Worm (Caenorhabditis elegans) whole organism, L4 larva: Measurements from ENCODE around the gene wip-1.
"Not testable (repeated sequence)": the region's sequence is repeated elsewhere in the genome, so short reads cannot be mapped to it uniquely, and the experiment has no call there.

Experiments used
- F37D6.2 ChIP-seq: sonication (generic microtip); optimal IDR thresholded peaks from 2 replicates; lab custom pipeline; 2016; ENCODE audit warnings: mild to moderate bottlenecking, missing genetic modification characterization, missing compliant biosample characterization
- F49E8.2 ChIP-seq: sonication (generic microtip); optimal IDR thresholded peaks from 2 replicates; lab custom pipeline; 2016; ENCODE audit warnings: missing compliant biosample characterization, mild to moderate bottlenecking, missing genetic modification characterization, borderline replicate concordance
- T20F7.1 ChIP-seq: fragments of 200-800 bp; sonication (Bioruptor generic); optimal IDR thresholded peaks from 2 replicates; lab custom pipeline; 2018; ENCODE audit warnings: mild to moderate bottlenecking, missing genetic modification characterization, missing compliant biosample characterization
- Y48G9A.11 ChIP-seq: fragments of 200-800 bp; sonication (Bioruptor generic); IDR thresholded peaks from 2 replicates; pipeline ENCODE4 v1.3.6; 2022; ENCODE audit warnings: missing genetic modification reagents, missing genetic modification characterization, missing compliant biosample characterization
- ZK546.5 ChIP-seq, 2 experiments: sonication (generic microtip); optimal IDR thresholded peaks; 2 replicates each; lab custom pipeline; 2017; ENCODE audit warnings: missing biosample characterization in 2 of 2, missing genetic modification characterization in 2 of 2
- daf-16 ChIP-seq, 3 experiments: sonication (generic microtip); optimal IDR thresholded peaks; 2 replicates each; lab custom pipeline; 2016 to 2017; ENCODE audit warnings: missing genetic modification characterization in 3 of 3, missing genetic modification reagents in 3 of 3, mild to moderate bottlenecking in 2 of 3, missing compliant biosample characterization in 2 of 3, missing biosample characterization in 1 of 3, moderate library complexity in 1 of 3
- daf-19 ChIP-seq: fragments of 200-800 bp; sonication (Bioruptor generic); conservative IDR thresholded peaks from 2 replicates; pipeline ENCODE4 v1.3.6; 2022; ENCODE audit warnings: missing genetic modification characterization, missing compliant biosample characterization
- dpl-1 ChIP-seq: fragments of 150-350 bp; optimal IDR thresholded peaks from 2 replicates; lab custom pipeline; 2014; ENCODE audit warnings: missing biosample characterization, missing genetic modification reagents, missing genetic modification characterization
- fkh-10 ChIP-seq: fragments of 150-350 bp; optimal IDR thresholded peaks from 2 replicates; lab custom pipeline; 2014; ENCODE audit warnings: missing biosample characterization, missing genetic modification reagents, missing genetic modification characterization
- hif-1 ChIP-seq, 2 experiments: sonication (generic microtip); optimal IDR thresholded peaks; 2 replicates each; lab custom pipeline; 2016 to 2017; ENCODE audit warnings: missing compliant biosample characterization in 2 of 2, missing genetic modification characterization in 2 of 2, missing genetic modification reagents in 2 of 2, missing genotype in 2 of 2, mild to moderate bottlenecking in 1 of 2
- hlh-11 ChIP-seq: fragments of 200-800 bp; sonication (Bioruptor generic); optimal IDR thresholded peaks from 2 replicates; lab custom pipeline; 2018; ENCODE audit warnings: mild to moderate bottlenecking, missing genetic modification characterization, missing compliant biosample characterization
- jun-1 ChIP-seq: fragments of 150-350 bp; optimal IDR thresholded peaks from 2 replicates; lab custom pipeline; 2014; ENCODE audit warnings: missing biosample characterization, missing genetic modification reagents, missing genetic modification characterization
- lin-1 ChIP-seq: fragments of 200-800 bp; sonication (Bioruptor generic); IDR thresholded peaks from 2 replicates; pipeline ENCODE4 v1.3.6; 2022; ENCODE audit warnings: missing genetic modification reagents, missing genetic modification characterization, missing compliant biosample characterization
- lin-13 ChIP-seq: fragments of 150-350 bp; optimal IDR thresholded peaks from 2 replicates; lab custom pipeline; 2014; ENCODE audit warnings: missing biosample characterization, missing genetic modification reagents, missing genetic modification characterization
- lin-38 ChIP-seq: fragments of 200-800 bp; sonication (Bioruptor generic); IDR thresholded peaks from 2 replicates; pipeline ENCODE4 v1.3.6; 2022; ENCODE audit warnings: missing genetic modification reagents, missing genetic modification characterization, missing compliant biosample characterization
- lsy-2 ChIP-seq, 2 experiments: fragments of 150-350 bp in 1 of 2; sonication (generic microtip) in 1 of 2; optimal IDR thresholded peaks; 2 replicates each; lab custom pipeline; 2014 to 2017; ENCODE audit warnings: missing biosample characterization in 2 of 2, missing genetic modification characterization in 2 of 2
- mdt-29 ChIP-seq: fragments of 200-800 bp; sonication (Bioruptor generic); IDR thresholded peaks from 2 replicates; pipeline ENCODE4 v1.3.6; 2022; ENCODE audit warnings: missing genetic modification reagents, missing genetic modification characterization, missing compliant biosample characterization
- mep-1 ChIP-seq: fragments of 150-350 bp; sonication (generic microtip); optimal IDR thresholded peaks from 3 replicates; lab custom pipeline; 2014; ENCODE audit warnings: missing biosample characterization, missing genetic modification characterization
- mes-2 ChIP-seq: sonication (generic microtip); optimal IDR thresholded peaks from 2 replicates; lab custom pipeline; 2016; ENCODE audit warnings: missing genotype, mild to moderate bottlenecking, missing genetic modification characterization, missing compliant biosample characterization; ENCODE audit not compliant: poor library complexity, severe bottlenecking
- mxl-3 ChIP-seq: fragments of 200-800 bp; sonication (Bioruptor generic); optimal IDR thresholded peaks from 2 replicates; lab custom pipeline; 2018; ENCODE audit warnings: mild to moderate bottlenecking, missing genetic modification characterization, missing compliant biosample characterization
- nhr-111 ChIP-seq: fragments of 200-800 bp; sonication (Bioruptor generic); optimal IDR thresholded peaks from 2 replicates; lab custom pipeline; 2018; ENCODE audit warnings: mild to moderate bottlenecking, missing genetic modification characterization, missing compliant biosample characterization
- nhr-237 ChIP-seq: sonication (generic microtip); optimal IDR thresholded peaks from 2 replicates; lab custom pipeline; 2017; ENCODE audit warnings: missing biosample characterization, missing genetic modification characterization
- nhr-25 ChIP-seq: sonication (generic microtip); optimal IDR thresholded peaks from 2 replicates; lab custom pipeline; 2017; ENCODE audit warnings: missing genetic modification characterization, mild to moderate bottlenecking, missing compliant biosample characterization, antibody characterized with exemption, moderate library complexity, borderline replicate concordance; ENCODE audit not compliant: insufficient read depth
- nhr-28 ChIP-seq: fragments of 150-350 bp; optimal IDR thresholded peaks from 2 replicates; lab custom pipeline; 2014; ENCODE audit warnings: missing biosample characterization, missing genetic modification characterization
- nhr-42 ChIP-seq: fragments of 200-800 bp; sonication (Bioruptor generic); IDR thresholded peaks from 2 replicates; pipeline ENCODE4 v1.3.6; 2022; ENCODE audit warnings: missing genetic modification characterization, missing compliant biosample characterization
- nhr-6 ChIP-seq: fragments of 150-350 bp; optimal IDR thresholded peaks from 2 replicates; lab custom pipeline; 2014; ENCODE audit warnings: missing biosample characterization, missing genetic modification characterization
- nhr-76 ChIP-seq: fragments of 150-350 bp; optimal IDR thresholded peaks from 2 replicates; lab custom pipeline; 2014; ENCODE audit warnings: missing biosample characterization, missing genetic modification characterization
- tra-1 ChIP-seq: fragments of 200-800 bp; sonication (Bioruptor generic); IDR thresholded peaks from 2 replicates; pipeline ENCODE4 v1.3.6; 2022; ENCODE audit warnings: missing genetic modification reagents, missing genetic modification characterization, missing compliant biosample characterization
- unc-130 ChIP-seq: sonication (generic microtip); optimal IDR thresholded peaks from 2 replicates; lab custom pipeline; 2016; ENCODE audit warnings: missing genetic modification reagents, missing genetic modification characterization, missing compliant biosample characterization
- unc-39 ChIP-seq: sonication (generic microtip); optimal IDR thresholded peaks from 2 replicates; lab custom pipeline; 2017; ENCODE audit warnings: missing biosample characterization, missing genetic modification characterization
- unc-62 ChIP-seq, 3 experiments: fragments of 150-350 bp in 1 of 3; sonication (generic microtip); optimal IDR thresholded peaks in 2 of 3; peaks in 1 of 3; 1 replicate in 1 of 3; 2 replicates in 2 of 3; lab custom pipeline; 2014 to 2017; ENCODE audit warnings: missing biosample characterization in 3 of 3, missing genetic modification characterization in 3 of 3, missing genetic modification reagents in 3 of 3, missing genotype in 1 of 3
- vab-7 ChIP-seq: fragments of 200-800 bp; sonication (Bioruptor generic); IDR thresholded peaks from 2 replicates; pipeline ENCODE4 v1.3.6; 2022; ENCODE audit warnings: missing genetic modification reagents, missing genetic modification characterization, missing compliant biosample characterization

The wip-1 gene

DNA sequence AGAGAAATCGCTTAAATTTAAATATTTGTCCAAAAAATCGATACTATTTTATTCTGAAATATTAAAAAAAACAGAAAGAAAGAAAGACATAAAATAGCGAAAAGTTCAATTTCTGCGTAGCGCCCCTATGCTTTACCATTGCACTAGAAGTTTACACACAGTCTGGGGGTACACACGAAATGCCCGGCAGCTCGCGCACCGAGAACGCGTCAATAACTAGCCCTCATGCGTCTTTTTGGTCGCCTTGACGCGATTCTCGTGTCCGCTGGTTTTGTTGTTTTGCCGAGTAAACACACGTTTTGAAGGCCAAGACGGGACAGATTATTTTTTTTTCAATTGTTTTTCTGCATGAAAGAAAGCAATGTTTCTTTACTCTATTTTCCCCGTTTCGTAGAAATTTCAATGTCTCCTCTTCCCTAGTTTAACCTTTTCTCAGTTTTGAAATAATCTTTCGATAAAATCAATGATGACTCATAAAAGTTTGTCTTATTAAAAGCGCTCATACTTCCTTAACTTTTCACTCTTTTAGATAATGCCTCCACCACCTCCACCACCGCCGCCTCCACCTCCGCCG lies at the start of gene wip-1 (continued):
- TF ChIP-seq jun-1 (tag; lab: Kevin White, UChicago), result peak; percentile 95
- TF ChIP-seq F37D6.2, result peak; percentile 95
- peak; percentile 93 for TF ChIP-seq tra-1
- TF ChIP-seq daf-16 (GFP tag; optimal IDR thresholded peaks at IDR 0.05; lab: Kevin White, UChicago), result peak; percentile 95 to 97
- TF ChIP-seq daf-16 (tag; optimal IDR thresholded peaks at IDR 0.05; lab: Kevin White, UChicago), result peak; percentile 97
- peak; percentile 19 for TF ChIP-seq unc-39 (tag; lab: Kevin White, UChicago)

- not testable (repeated sequence) for TF ChIP-seq nhr-6 (tag; lab: Kevin White, UChicago); tra-1; T20F7.1
- TF ChIP-seq, all 104 proteins: peak for 0; not testable (repeated sequence) for 104
Measured at ce11 chrIII:4980367-4980766, 38.1 kb upstream of the wip-1 start, which contains the start of gene C27F2.6. Gene C27F2.6 (minus strand): TSS chrIII:4980467.

ce11 chrIII:4983961-4984360 lies 34.5 kb upstream of the wip-1 start:
- TF ChIP-seq fkh-10 (GFP tag; lab: Kevin White, UChicago), result no peak
- no peak for TF ChIP-seq mdt-29
- peak in 1 of 2 experiments; percentile 92 for TF ChIP-seq unc-62 (GFP tag; optimal IDR thresholded peaks at IDR 0.05 in 1 of 2; lab: Kevin White, UChicago)
- TF ChIP-seq unc-62 (tag; optimal IDR thresholded peaks at IDR 0.05; lab: Kevin White, UChicago), result no peak
- no peak for TF ChIP-seq mxl-3
- TF ChIP-seq, all 104 proteins: peak for 1

ce11 chrIII:4984444-4985086 lies 33.9 kb upstream of the wip-1 start, which contains the start of gene C27F2.7:
Gene C27F2.7 (minus strand): TSS chrIII:4984494.
- no peak for TF ChIP-seq vab-7 (GFP tag; lab: Robert Waterston, UW)
- no peak for TF ChIP-seq nhr-237
- TF ChIP-seq lin-38, result no peak
- no peak for TF ChIP-seq nhr-111 (GFP tag; lab: Kevin White, UChicago)
- peak; percentile 41 for TF ChIP-seq unc-130 (GFP tag; lab: Kevin White, UChicago)
- peak; percentile 11 for TF ChIP-seq F49E8.2
- TF ChIP-seq mes-2, result no peak
- TF ChIP-seq Y48G9A.11 (GFP tag; lab: Robert Waterston, UW), result peak; percentile 35; the same call in 1 of the 2 replicates
- no peak for TF ChIP-seq nhr-76 (tag; lab: Kevin White, UChicago)
- TF ChIP-seq, all 104 proteins: peak for 3

- TF ChIP-seq ZK546.5 (tag; optimal IDR thresholded peaks at IDR 0.05; lab: Kevin White, UChicago) (no peak), mes-2 (peak; percentile 92), hif-1 (tag; optimal IDR thresholded peaks at IDR 0.05; lab: Kevin White, UChicago) (peak in 1 of 2 experiments; percentile 31), dpl-1 (GFP tag; lab: Kevin White, UChicago) (peak; percentile 82), nhr-42 (GFP tag; lab: Robert Waterston, UW) (no peak), lin-13 (GFP tag; lab: Kevin White, UChicago) (no peak), lsy-2 (tag; optimal IDR thresholded peaks at IDR 0.05; lab: Kevin White, UChicago) (peak in 1 of 2 experiments; percentile 4)
Measured at ce11 chrIII:4986790-4987259, 31.6 kb upstream of the wip-1 start, which contains the start of the genes C27F2.10 and wdr-60. Gene C27F2.10 (minus strand): TSS chrIII:4986898. Gene wdr-60 (plus strand): TSS chrIII:4987209.

ce11 chrIII:4987666-4988065 lies 30.8 kb upstream of the wip-1 start:
- TF ChIP-seq mxl-3, result no peak
- no peak for TF ChIP-seq mep-1 (tag; lab: Kevin White, UChicago)
- TF ChIP-seq hlh-11, result no peak
- no peak for TF ChIP-seq nhr-25
- TF ChIP-seq daf-19 (GFP tag; lab: Robert Waterston, UW), result no peak
- TF ChIP-seq nhr-28, result no peak
- no peak for TF ChIP-seq lin-1 (GFP tag; lab: Robert Waterston, UW)
- peak in 1 of 2 experiments; percentile 4 for TF ChIP-seq lsy-2 (tag; optimal IDR thresholded peaks at IDR 0.05; lab: Kevin White, UChicago)
- no peak for TF ChIP-seq ZK546.5 (tag; optimal IDR thresholded peaks at IDR 0.05; lab: Kevin White, UChicago)
- TF ChIP-seq, all 104 proteins: peak for 1
